Worm (Caenorhabditis elegans) whole organism, L4/young adult: ENCODE data around the gene F55F10.1.

Experiments
- W03F9.2 ChIP-seq: fragments of 150-350 bp; optimal IDR thresholded peaks from 2 replicates; lab custom pipeline; 2014; ENCODE audit warnings: missing biosample characterization, missing genetic modification characterization
- dao-5 ChIP-seq: sonication (generic microtip); optimal IDR thresholded peaks from 2 replicates; lab custom pipeline; 2016; ENCODE audit warnings: missing genotype, missing genetic modification characterization, moderate library complexity, missing compliant biosample characterization
- him-1 ChIP-seq: sonication (generic microtip); optimal IDR thresholded peaks from 2 replicates; lab custom pipeline; 2016; ENCODE audit warnings: missing genotype, missing genetic modification reagents, missing genetic modification characterization, missing compliant biosample characterization

- TF ChIP-seq him-1 (tag; lab: Kevin White, UChicago) (no peak), W03F9.2 (tag; lab: Kevin White, UChicago) (no peak), dao-5 (tag; lab: Kevin White, UChicago) (no peak)
These were observed 3.8 kb upstream of the F55F10.1 start, which contains the start of gene W03B1.9 for ce11 chrIV:4356879-4357278.
